Worm (Caenorhabditis elegans): ENCODE data around the gene grl-11.

Gene grl-11

ce11 chrIII:9084329-9084728, 33.8 kb downstream of the grl-11 start:
- no peak for TF ChIP-seq egl-27 (tag; optimal IDR thresholded peaks at IDR 0.05)
- no peak for TF ChIP-seq efl-1 (optimal IDR thresholded peaks at IDR 0.05)
- peak in 1 of 2 experiments; percentile 74 for TF ChIP-seq efl-1 (GFP tag; optimal IDR thresholded peaks at IDR 0.05 in 1 of 2)
- TF ChIP-seq nhr-71 (tag; optimal IDR thresholded peaks at IDR 0.05), result peak; percentile 27
- TF ChIP-seq C04F5.9 (tag; optimal IDR thresholded peaks at IDR 0.05), result no peak
- TF ChIP-seq rnt-1 (tag; optimal IDR thresholded peaks at IDR 0.05), result peak; percentile 23
- TF ChIP-seq snu-23 (GFP tag; optimal IDR thresholded peaks at IDR 0.05), result peak; percentile 3
- no peak for TF ChIP-seq hlh-17 (GFP tag; optimal IDR thresholded peaks at IDR 0.05; ENCODE audit: borderline replicate concordance)
- peak; percentile 21 for TF ChIP-seq lin-39 (tag; optimal IDR thresholded peaks at IDR 0.05)
- peak; percentile 50 for TF ChIP-seq lin-14 (GFP tag; optimal IDR thresholded peaks at IDR 0.05)
- no peak for TF ChIP-seq sox-4 (tag; optimal IDR thresholded peaks at IDR 0.05)
- TF ChIP-seq ceh-63 (GFP tag; optimal IDR thresholded peaks at IDR 0.05), result no peak
- TF ChIP-seq lsy-2 (tag; optimal IDR thresholded peaks at IDR 0.05), result peak in 1 of 2 experiments; percentile 16

ce11 chrIII:9083118-9083517, 35.0 kb downstream of the grl-11 start:
- TF ChIP-seq lin-14 (GFP tag; optimal IDR thresholded peaks at IDR 0.05), result peak; percentile 22
- TF ChIP-seq hlh-4 (tag; optimal IDR thresholded peaks at IDR 0.05), result no peak
- peak; percentile 23 for TF ChIP-seq rnt-1 (tag; optimal IDR thresholded peaks at IDR 0.05)
- peak in 1 of 2 experiments; percentile 18 for TF ChIP-seq lsy-2 (tag; optimal IDR thresholded peaks at IDR 0.05)
- TF ChIP-seq nhr-90 (tag; optimal IDR thresholded peaks at IDR 0.05; ENCODE audit: poor library complexity), result no peak
- TF ChIP-seq snu-23 (GFP tag; optimal IDR thresholded peaks at IDR 0.05), result peak; percentile 24
- TF ChIP-seq nhr-71 (tag; optimal IDR thresholded peaks at IDR 0.05), result peak; percentile 62

- TF ChIP-seq pag-3 (tag; optimal IDR thresholded peaks at IDR 0.05; ENCODE audit: borderline replicate concordance, insufficient read depth) (no peak), hpl-2 (GFP tag; optimal IDR thresholded peaks at IDR 0.05) (no peak), C16A3.4 (tag; optimal IDR thresholded peaks at IDR 0.05) (no peak), ztf-11 (tag; optimal IDR thresholded peaks at IDR 0.05) (no peak), zip-4 (GFP tag; optimal IDR thresholded peaks at IDR 0.05) (no peak), rnt-1 (tag; optimal IDR thresholded peaks at IDR 0.05) (no peak), nhr-76 (tag; optimal IDR thresholded peaks at IDR 0.05) (no peak)
Measured at ce11 chrIII:9081763-9082162, 36.4 kb downstream of the grl-11 start, which contains the start of gene far-2. Gene far-2 (plus strand): TSS chrIII:9081828.

- peak; percentile 60 for TF ChIP-seq nhr-71 (tag; optimal IDR thresholded peaks at IDR 0.05)
- peak; percentile 49 for TF ChIP-seq rnt-1 (tag; optimal IDR thresholded peaks at IDR 0.05)
- peak; percentile 10 for TF ChIP-seq nhr-11 (tag; optimal IDR thresholded peaks at IDR 0.05)
- TF ChIP-seq fkh-4 (tag; optimal IDR thresholded peaks at IDR 0.05; ENCODE audit: borderline replicate concordance), result peak; percentile 48
- peak; percentile 14 for TF ChIP-seq lir-3 (tag; optimal IDR thresholded peaks at IDR 0.05; ENCODE audit: poor library complexity)
- TF ChIP-seq swsn-7 (tag; optimal IDR thresholded peaks at IDR 0.05), result peak; percentile 13
- peak; percentile 72 for TF ChIP-seq dsc-1 (tag; optimal IDR thresholded peaks at IDR 0.05)
- TF ChIP-seq xbp-1 (tag; optimal IDR thresholded peaks at IDR 0.05), result no peak
- peak; percentile 12 to 30 for TF ChIP-seq lsy-2 (tag; optimal IDR thresholded peaks at IDR 0.05)
- TF ChIP-seq lin-14 (GFP tag; optimal IDR thresholded peaks at IDR 0.05), result peak; percentile 28
- TF ChIP-seq dpl-1 (GFP tag; optimal IDR thresholded peaks at IDR 0.05), result no peak
- TF ChIP-seq nhr-19 (GFP tag; conservative IDR thresholded peaks at IDR 0.05), result peak; percentile 22
- no peak for TF ChIP-seq nhr-84 (tag; optimal IDR thresholded peaks at IDR 0.05)
- no peak for TF ChIP-seq zag-1 (tag; optimal IDR thresholded peaks at IDR 0.05)
- peak; percentile 39 for TF ChIP-seq snu-23 (GFP tag; optimal IDR thresholded peaks at IDR 0.05)
- peak; percentile 49 for TF ChIP-seq ama-1 (optimal IDR thresholded peaks at IDR 0.05)
- TF ChIP-seq nhr-20 (tag; optimal IDR thresholded peaks at IDR 0.05), result peak; percentile 38
Measured at ce11 chrIII:9081055-9081454, 37.1 kb downstream of the grl-11 start, which contains the start of gene far-1. Gene far-1 (minus strand): TSS chrIII:9081179.

- no peak for TF ChIP-seq unc-98 (GFP tag; IDR thresholded peaks at IDR 0.05)
- TF ChIP-seq nhr-28 (tag; optimal IDR thresholded peaks at IDR 0.05), result no peak
- TF ChIP-seq unc-30 (tag; optimal IDR thresholded peaks at IDR 0.05), result no peak
- no peak for TF ChIP-seq nhr-85 (tag)
- no peak for TF ChIP-seq lin-39 (tag; optimal IDR thresholded peaks at IDR 0.05)
- no peak for TF ChIP-seq blmp-1 (tag; optimal IDR thresholded peaks at IDR 0.05)
- TF ChIP-seq C16A3.4 (tag; optimal IDR thresholded peaks at IDR 0.05), result no peak
- peak; percentile 3 to 39 for TF ChIP-seq lsy-2 (tag; optimal IDR thresholded peaks at IDR 0.05)
- no peak for TF ChIP-seq nhr-20 (tag; optimal IDR thresholded peaks at IDR 0.05)
- no peak for TF ChIP-seq sup-37 (GFP tag; optimal IDR thresholded peaks at IDR 0.05)
- no peak for TF ChIP-seq sptf-1 (tag; optimal IDR thresholded peaks at IDR 0.05)
- TF ChIP-seq sox-4 (tag; optimal IDR thresholded peaks at IDR 0.05), result no peak
- TF ChIP-seq nhr-47 (tag; optimal IDR thresholded peaks at IDR 0.05), result no peak
- TF ChIP-seq fkh-8 (tag; optimal IDR thresholded peaks at IDR 0.05), result no peak
- no peak for TF ChIP-seq zip-4 (GFP tag; optimal IDR thresholded peaks at IDR 0.05)
- peak; percentile 3 for TF ChIP-seq lin-14 (GFP tag; optimal IDR thresholded peaks at IDR 0.05)
- no peak for TF ChIP-seq mep-1 (tag; optimal IDR thresholded peaks at IDR 0.05)
- peak; percentile 1 for TF ChIP-seq dsc-1 (tag; optimal IDR thresholded peaks at IDR 0.05)
- TF ChIP-seq fkh-4 (tag; optimal IDR thresholded peaks at IDR 0.05; ENCODE audit: borderline replicate concordance), result no peak
- peak; percentile 19 for TF ChIP-seq nhr-71 (tag; optimal IDR thresholded peaks at IDR 0.05)
Measured at ce11 chrIII:9080127-9080526, 38.0 kb downstream of the grl-11 start.
